Worm (Caenorhabditis elegans) whole organism, early embryonic: ENCODE measurements around the gene C16D2.3.

Experiments used
- F13C5.2 ChIP-seq: sonication (generic microtip); optimal IDR thresholded peaks from 2 replicates; lab custom pipeline; 2017; ENCODE audit warnings: mild to moderate bottlenecking, missing genetic modification characterization, inconsistent platforms, missing compliant biosample characterization
- ama-1 ChIP-seq: fragments of 150-350 bp; optimal IDR thresholded peaks from 2 replicates; lab custom pipeline; 2014
- ceh-13 ChIP-seq: fragments of 200-800 bp; sonication (Bioruptor generic); optimal IDR thresholded peaks from 2 replicates; lab custom pipeline; 2018; ENCODE audit warnings: mild to moderate bottlenecking, missing genetic modification characterization, missing compliant biosample characterization
- ets-7 ChIP-seq: sonication (generic microtip); optimal IDR thresholded peaks from 2 replicates; lab custom pipeline; 2016; ENCODE audit warnings: missing genotype, missing genetic modification characterization, missing compliant biosample characterization
- flt-1 ChIP-seq: fragments of 200-800 bp; sonication (Bioruptor generic); IDR thresholded peaks from 2 replicates; pipeline ENCODE4 v1.3.6; 2022; ENCODE audit warnings: missing genetic modification characterization, missing compliant biosample characterization
- hmbx-1 ChIP-seq: sonication (generic microtip); optimal IDR thresholded peaks from 2 replicates; lab custom pipeline; 2016; ENCODE audit warnings: mild to moderate bottlenecking, missing genetic modification characterization, missing compliant biosample characterization
- scrt-1 ChIP-seq: fragments of 200-800 bp; sonication (Bioruptor generic); IDR thresholded peaks from 2 replicates; pipeline ENCODE4 v1.3.6; 2022; ENCODE audit warnings: missing genetic modification characterization, missing compliant biosample characterization

DNA sequence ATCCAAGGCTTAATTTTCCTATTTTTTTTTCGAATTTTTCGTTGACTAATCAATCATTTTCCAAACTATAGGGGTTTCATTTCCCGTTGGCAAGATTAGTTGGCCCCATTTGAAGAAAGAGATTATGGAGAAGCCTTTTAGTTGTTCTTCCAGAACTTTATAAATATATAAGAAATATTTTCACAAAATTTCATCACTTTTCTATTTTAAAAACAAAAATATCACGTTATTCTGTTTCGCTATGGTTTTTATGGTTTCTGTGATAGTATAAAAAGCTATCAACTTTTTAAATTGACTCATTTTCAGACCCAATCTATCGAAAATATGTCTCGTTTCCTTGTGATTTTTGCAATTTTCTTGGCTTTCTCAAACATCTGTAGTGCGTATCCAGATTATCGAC, 2.0 kb upstream of the C16D2.3 start, which contains the start of gene nlp-78:
- no peak for TF ChIP-seq F13C5.2
- TF ChIP-seq ceh-13 = no peak
- TF ChIP-seq ama-1 (lab: Kevin White, UChicago) = no peak
- TF ChIP-seq flt-1 (GFP tag; lab: Robert Waterston, UW) = no peak
- TF ChIP-seq hmbx-1 (tag; lab: Kevin White, UChicago) = no peak
- no peak for TF ChIP-seq ets-7 (tag; lab: Kevin White, UChicago)
- no peak for TF ChIP-seq scrt-1 (GFP tag; lab: Robert Waterston, UW)
